Worm (Caenorhabditis elegans) whole organism, L1 larva: Measurements from ENCODE around the gene ZK512.8.

Experiments
- ceh-8 ChIP-seq: fragments of 200-800 bp; sonication (Bioruptor generic); optimal IDR thresholded peaks from 2 replicates; lab custom pipeline; 2018; ENCODE audit warnings: mild to moderate bottlenecking, missing genetic modification characterization, moderate library complexity, missing compliant biosample characterization
- elt-2 ChIP-seq: sonication (generic microtip); optimal IDR thresholded peaks from 2 replicates; lab custom pipeline; 2016; ENCODE audit warnings: missing genetic modification characterization, mild to moderate bottlenecking, inconsistent platforms, missing compliant biosample characterization, missing genetic modification reagents
- zag-1 ChIP-seq: fragments of 150-350 bp; optimal IDR thresholded peaks from 2 replicates; lab custom pipeline; 2014; ENCODE audit warnings: missing biosample characterization, missing genetic modification characterization

DNA sequence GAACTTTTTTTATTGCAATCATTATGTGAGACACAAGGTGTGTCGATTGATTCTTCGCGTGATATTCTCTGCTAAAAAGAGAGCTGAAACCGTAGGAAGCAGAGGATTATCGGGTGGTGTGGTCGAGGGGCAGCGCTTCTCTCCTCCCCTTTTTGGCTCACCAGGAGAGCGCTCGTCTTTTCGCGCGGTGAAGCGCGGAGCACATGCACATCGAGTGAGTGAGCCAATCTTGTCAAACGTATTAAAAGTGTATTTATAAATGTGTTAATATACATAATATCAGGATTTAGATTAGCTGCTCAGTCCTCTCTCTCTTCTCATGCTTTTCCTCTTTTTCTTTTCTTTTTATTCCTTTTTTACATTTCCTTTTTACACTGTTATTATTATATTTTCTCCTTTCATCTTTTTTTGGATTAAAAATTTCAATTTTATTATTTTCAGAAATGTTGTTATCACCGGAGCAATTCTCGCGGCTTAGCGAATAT, 16.8 kb downstream of the ZK512.8 start, which contains the start of gene dgk-3:
- TF ChIP-seq elt-2 (tag; lab: Kevin White, UChicago), result no peak
- TF ChIP-seq zag-1 (tag; lab: Kevin White, UChicago), result no peak
- no peak for TF ChIP-seq ceh-8 (GFP tag; lab: Kevin White, UChicago)
